Fruit fly (Drosophila melanogaster): Measurements from ENCODE around the gene CG31606.

The CG31606 gene

DNA sequence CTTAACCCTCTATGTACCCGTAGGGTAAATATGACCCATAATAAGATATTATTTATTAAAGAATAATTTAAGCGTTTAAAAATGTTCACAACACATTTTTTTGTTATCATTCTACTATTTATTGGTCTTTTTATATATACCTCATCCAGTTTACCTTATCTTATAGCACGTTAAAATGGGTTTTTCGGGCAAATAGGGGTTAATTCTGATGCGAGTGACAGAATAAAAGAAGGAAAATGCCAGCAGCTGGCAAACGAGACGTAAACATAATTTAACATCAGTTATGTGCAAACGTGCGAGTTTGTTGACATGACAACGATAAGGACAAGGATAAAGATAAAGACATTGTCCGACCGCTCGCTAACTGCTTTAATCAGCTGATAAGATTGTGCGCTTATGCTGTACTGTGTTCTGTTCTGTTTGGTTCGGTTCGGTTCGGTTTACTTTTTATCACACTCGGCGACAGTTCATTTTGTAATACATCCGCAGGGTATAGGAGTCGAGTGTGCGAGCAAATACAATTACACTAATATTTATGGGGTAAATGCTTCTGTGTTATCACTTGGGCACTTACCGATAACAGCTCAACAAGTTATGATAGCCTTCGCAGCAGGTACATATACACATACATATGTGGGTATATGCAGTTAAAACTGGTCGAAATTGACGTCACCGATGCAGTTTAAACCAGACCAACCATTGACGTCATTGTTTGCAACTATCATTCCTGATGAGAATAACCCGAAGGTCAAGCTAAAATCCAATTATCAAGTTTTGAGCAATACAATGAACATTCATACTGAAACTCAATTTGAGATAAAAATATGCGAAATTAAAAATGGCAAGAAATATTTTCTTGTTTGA lies 46.7 kb upstream of the CG31606 start (continued):
- TF ChIP-seq CG14710 (tag; optimal IDR thresholded peaks at IDR 0.05) (peak; percentile 15), CG34422 (GFP tag; IDR thresholded peaks at IDR 0.05) (no peak), Oli (tag; optimal IDR thresholded peaks at IDR 0.05) (peak; percentile 22), dmrt99B (tag; optimal IDR thresholded peaks at IDR 0.05) (peak; percentile 18), Blimp-1 (GFP tag; optimal IDR thresholded peaks at IDR 0.05) (peak; percentile 27), CG7271 (tag; optimal IDR thresholded peaks at IDR 0.05) (no peak), fd64A (GFP tag; optimal IDR thresholded peaks at IDR 0.05) (peak; percentile 40), onecut (GFP tag; IDR thresholded peaks at IDR 0.05) (peak; percentile 7; the same call in 1 of the 2 replicates), CG2875 (GFP tag; optimal IDR thresholded peaks at IDR 0.05) (no peak), CG2678 (tag; optimal IDR thresholded peaks at IDR 0.05) (peak; percentile 65), CG6765 (GFP tag; optimal IDR thresholded peaks at IDR 0.05) (peak; percentile 2), Doc2 (GFP tag; IDR thresholded peaks at IDR 0.05) (no peak), fd96Cb (tag; optimal IDR thresholded peaks at IDR 0.05) (peak; percentile 10), CG11695 (GFP tag; IDR thresholded peaks at IDR 0.05) (no peak), Ada2b (GFP tag; IDR thresholded peaks at IDR 0.05) (no peak), CG12071 (GFP tag; optimal IDR thresholded peaks at IDR 0.05) (peak; percentile 20), pros (GFP tag; optimal IDR thresholded peaks at IDR 0.05) (peak; percentile 53), Hey (tag; optimal IDR thresholded peaks at IDR 0.05) (peak; percentile 44), caup (GFP tag; optimal IDR thresholded peaks at IDR 0.05; ENCODE audit: severe bottlenecking) (peak; percentile 63), odd (GFP tag; optimal IDR thresholded peaks at IDR 0.05) (peak; percentile 32), Deaf1 (tag; optimal IDR thresholded peaks at IDR 0.05) (peak; percentile 86), ftz-f1 (GFP tag; optimal IDR thresholded peaks at IDR 0.05) (no peak), dm (GFP tag; optimal IDR thresholded peaks at IDR 0.05) (no peak), salm (tag; optimal IDR thresholded peaks at IDR 0.05) (peak; percentile 67), CG15479 (GFP tag; optimal IDR thresholded peaks at IDR 0.05) (peak; percentile 99), CG10321 (GFP tag; IDR thresholded peaks at IDR 0.05) (no peak), lbe (GFP tag; optimal IDR thresholded peaks at IDR 0.05) (peak; percentile 44), CG10979 (tag; optimal IDR thresholded peaks at IDR 0.05) (peak; percentile 4), CG12104 (GFP tag; optimal IDR thresholded peaks at IDR 0.05) (peak; percentile 24), grn (GFP tag; optimal IDR thresholded peaks at IDR 0.05) (peak; percentile 81), sug (tag; optimal IDR thresholded peaks at IDR 0.05) (peak; percentile 86), CG18262 (tag; optimal IDR thresholded peaks at IDR 0.05) (peak; percentile 61), CG6813 (GFP tag; optimal IDR thresholded peaks at IDR 0.05) (peak; percentile 44), scrt (GFP tag; optimal IDR thresholded peaks at IDR 0.05) (peak; percentile 4), schlank (tag; optimal IDR thresholded peaks at IDR 0.05) (peak; percentile 5), unpg (GFP tag; optimal IDR thresholded peaks at IDR 0.05) (peak; percentile 19), kni (GFP tag; optimal IDR thresholded peaks at IDR 0.05) (peak; percentile 4), cas (GFP tag; IDR thresholded peaks at IDR 0.05) (no peak), Aef1 (GFP tag; IDR thresholded peaks at IDR 0.05) (no peak), so (GFP tag; IDR thresholded peaks at IDR 0.05) (0 out of 3 replicates have a peak, but pooled peaks have one; percentile 4), CG17829 (tag; optimal IDR thresholded peaks at IDR 0.05) (no peak), gro (GFP tag; optimal IDR thresholded peaks at IDR 0.05) (peak; percentile 53), pfk (GFP tag; optimal IDR thresholded peaks at IDR 0.05) (peak; percentile 19), Hr78 (GFP tag; optimal IDR thresholded peaks at IDR 0.05) (peak in 1 of 2 experiments; percentile 30), cwo (GFP tag; optimal IDR thresholded peaks at IDR 0.05) (peak; percentile 76), row (GFP tag; IDR thresholded peaks at IDR 0.05) (peak; percentile 47; the same call in 2 of the 3 replicates), Taf1 (GFP tag; IDR thresholded peaks at IDR 0.05) (peak; percentile 14; the same call in 1 of the 2 replicates)

Measured in whole organism, embryonic.